Fruit fly (Drosophila melanogaster) S2 (cell line): ENCODE data around the gene Tpi.

Source experiments
- CG8478 ChIP-seq: fragments of >200 bp; optimal IDR thresholded peaks from 2 replicates; lab custom pipeline; 2018
- CTCF ChIP-seq, 2 experiments: fragments of >200 bp; optimal IDR thresholded peaks; 2 replicates each; lab custom pipeline; 2018

Gene Tpi

dm6 chr3R:30083215-30083614 lies 51.2 kb downstream of the Tpi start:
- no peak for TF ChIP-seq CTCF (optimal IDR thresholded peaks at IDR 0.05; lab: Kevin White, UChicago)
- TF ChIP-seq CG8478 (lab: Kevin White, UChicago), result no peak
